Worm (Caenorhabditis elegans) whole organism, midembryonic: ENCODE measurements around the gene exc-7.

ENCODE experiments used
- T22C8.4 ChIP-seq: fragments of 200-800 bp; sonication (Bioruptor generic); IDR thresholded peaks from 2 replicates; pipeline ENCODE4 v1.3.6; 2022; ENCODE audit warnings: missing genetic modification characterization, missing compliant biosample characterization
- cog-1 ChIP-seq: sonication (generic microtip); optimal IDR thresholded peaks from 2 replicates; lab custom pipeline; 2016; ENCODE audit warnings: missing genetic modification characterization, missing compliant biosample characterization
- med-1 ChIP-seq: sonication (generic microtip); optimal IDR thresholded peaks from 2 replicates; lab custom pipeline; 2017; ENCODE audit warnings: missing genetic modification characterization, mild to moderate bottlenecking, missing compliant biosample characterization, antibody characterized with exemption, missing genetic modification reagents; ENCODE audit not compliant: insufficient read depth
- ref-1 ChIP-seq: fragments of 200-800 bp; sonication (Bioruptor generic); conservative IDR thresholded peaks from 2 replicates; pipeline ENCODE4 v1.3.6; 2022; ENCODE audit warnings: missing genetic modification reagents, missing genetic modification characterization, missing compliant biosample characterization
- tab-1 ChIP-seq: fragments of 200-800 bp; sonication (Bioruptor generic); IDR thresholded peaks from 2 replicates; pipeline ENCODE4 v1.3.6; 2022; ENCODE audit warnings: missing genetic modification characterization, missing compliant biosample characterization
- ztf-23 ChIP-seq: fragments of 200-800 bp; sonication (Bioruptor generic); IDR thresholded peaks from 2 replicates; pipeline ENCODE4 v1.3.6; 2022; ENCODE audit warnings: missing genetic modification reagents, missing genetic modification characterization, missing compliant biosample characterization

DNA sequence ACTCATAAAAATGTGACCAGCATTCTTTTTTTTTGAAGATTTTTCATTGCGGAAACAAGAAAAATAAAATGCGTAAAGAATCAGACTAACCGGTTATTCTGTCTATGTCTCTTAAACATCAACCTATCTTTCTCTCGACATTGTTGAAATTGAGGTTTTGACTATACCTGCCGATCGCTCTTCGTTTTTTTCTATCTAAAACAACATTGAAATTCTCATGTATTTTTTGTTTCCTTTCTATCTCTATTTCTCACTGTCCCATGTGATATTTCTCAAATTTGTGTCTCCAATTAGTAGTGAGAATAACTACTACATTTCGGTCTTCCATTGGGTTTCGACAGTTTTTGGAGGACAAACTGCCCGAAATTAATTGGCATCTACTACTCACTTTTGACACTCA lies 14.9 kb upstream of the exc-7 start:
- TF ChIP-seq cog-1 (tag; lab: Kevin White, UChicago) (no peak), ztf-23 (GFP tag; lab: Robert Waterston, UW) (no peak), tab-1 (GFP tag; lab: Robert Waterston, UW) (no peak), med-1 (GFP tag; lab: Kevin White, UChicago) (no peak), T22C8.4 (no peak), ref-1 (GFP tag; lab: Robert Waterston, UW) (no peak)
